Fruit fly (Drosophila melanogaster) whole organism, adult: ENCODE data around the gene CG18809.

Experiments
- CG11617 ChIP-seq: fragments of 200-800 bp; sonication (Bioruptor generic); optimal IDR thresholded peaks from 2 replicates; lab custom pipeline; 2017; ENCODE audit warnings: mild to moderate bottlenecking, missing biosample characterization, missing genetic modification reagents, missing genetic modification characterization
- CG12768 ChIP-seq: fragments of 200-800 bp; sonication (Bioruptor generic); optimal IDR thresholded peaks from 2 replicates; lab custom pipeline; 2017; ENCODE audit warnings: missing biosample characterization, missing genetic modification characterization, mild to moderate bottlenecking, moderate library complexity, missing genetic modification reagents
- CG14711 ChIP-seq: fragments of 200-800 bp; sonication (Bioruptor generic); optimal IDR thresholded peaks from 2 replicates; lab custom pipeline; 2018; ENCODE audit warnings: missing biosample characterization, mild to moderate bottlenecking, missing genetic modification characterization, moderate library complexity
- CG1620 ChIP-seq: fragments of 200-800 bp; sonication (Bioruptor generic); optimal IDR thresholded peaks from 2 replicates; lab custom pipeline; 2016; ENCODE audit warnings: missing biosample characterization, missing genetic modification characterization
- CG33017 ChIP-seq: fragments of 200-800 bp; sonication (Bioruptor generic); optimal IDR thresholded peaks from 2 replicates; lab custom pipeline; 2018; ENCODE audit warnings: missing biosample characterization, mild to moderate bottlenecking, missing genetic modification characterization, moderate library complexity
- CG5204 ChIP-seq: fragments of 200-800 bp; sonication (Bioruptor generic); optimal IDR thresholded peaks from 2 replicates; lab custom pipeline; 2016; ENCODE audit warnings: missing biosample characterization, missing genetic modification characterization
- CG7045 ChIP-seq: fragments of 200-800 bp; sonication (Bioruptor generic); optimal IDR thresholded peaks from 2 replicates; lab custom pipeline; 2017; ENCODE audit warnings: missing biosample characterization, mild to moderate bottlenecking, missing genetic modification characterization
- CG7101 ChIP-seq: fragments of 200-800 bp; sonication (Bioruptor generic); optimal IDR thresholded peaks from 2 replicates; lab custom pipeline; 2018; ENCODE audit warnings: missing biosample characterization, mild to moderate bottlenecking, missing genetic modification characterization, moderate library complexity
- Clk ChIP-seq: fragments of 200-800 bp; sonication (Bioruptor generic); optimal IDR thresholded peaks from 2 replicates; lab custom pipeline; 2017; ENCODE audit warnings: missing biosample characterization, missing genetic modification characterization
- Crg-1 ChIP-seq: fragments of 200-800 bp; sonication (Bioruptor generic); optimal IDR thresholded peaks from 2 replicates; lab custom pipeline; 2016; ENCODE audit warnings: missing biosample characterization, missing genetic modification characterization
- Hr96 ChIP-seq: fragments of 200-800 bp; sonication (Bioruptor generic); optimal IDR thresholded peaks from 2 replicates; lab custom pipeline; 2016; ENCODE audit warnings: missing biosample characterization, missing genetic modification characterization
- Mnt ChIP-seq: fragments of 200-800 bp; sonication (Bioruptor generic); optimal IDR thresholded peaks from 2 replicates; lab custom pipeline; 2016; ENCODE audit warnings: missing biosample characterization, mild to moderate bottlenecking, missing genetic modification characterization
- bab1 ChIP-seq: fragments of 200-800 bp; sonication (Bioruptor generic); optimal IDR thresholded peaks from 3 replicates; lab custom pipeline; 2019; ENCODE audit warnings: missing biosample characterization, mild to moderate bottlenecking, missing genetic modification characterization, moderate library complexity
- cic ChIP-seq: fragments of 200-800 bp; sonication (Bioruptor generic); optimal IDR thresholded peaks from 2 replicates; lab custom pipeline; 2017; ENCODE audit warnings: missing biosample characterization, mild to moderate bottlenecking, missing genetic modification characterization, moderate library complexity
- cnc ChIP-seq, 2 experiments: fragments of >200 bp; optimal IDR thresholded peaks; 2 replicates each; lab custom pipeline; 2017
- kay ChIP-seq: fragments of 200-800 bp; sonication (Bioruptor generic); peaks from one replicate; lab custom pipeline; 2016; ENCODE audit warnings: missing biosample characterization, missing genetic modification characterization, borderline replicate concordance
- ovo ChIP-seq: fragments of 200-800 bp; sonication (Bioruptor generic); optimal IDR thresholded peaks from 2 replicates; lab custom pipeline; 2016; ENCODE audit warnings: missing biosample characterization, missing genetic modification characterization
- pad ChIP-seq: fragments of 200-800 bp; sonication (Bioruptor generic); optimal IDR thresholded peaks from 3 replicates; lab custom pipeline; 2017; ENCODE audit warnings: missing biosample characterization, missing genetic modification characterization, mild to moderate bottlenecking, moderate library complexity, missing genetic modification reagents
- tj ChIP-seq: fragments of 200-800 bp; sonication (Bioruptor generic); optimal IDR thresholded peaks from 3 replicates; lab custom pipeline; 2017; ENCODE audit warnings: missing biosample characterization, mild to moderate bottlenecking, missing genetic modification characterization, moderate library complexity
- toe ChIP-seq: fragments of 200-800 bp; sonication (Bioruptor generic); optimal IDR thresholded peaks from 2 replicates; lab custom pipeline; 2016; ENCODE audit warnings: missing biosample characterization, missing genetic modification characterization

Gene CG18809

dm6 chrX:19744003-19744488, at the start of gene CG18809, which contains the start of the genes COX6B, CG33932 and Rpp20:
Gene CG18809, minus strand, starts transcription at chrX:19744335.
Gene COX6B, minus strand, starts transcription at chrX:19744335.
Gene CG33932, plus strand, starts transcription at chrX:19744431.
Gene Rpp20, plus strand, starts transcription at chrX:19744431.
- TF ChIP-seq CG7045 (peak; percentile 31), Crg-1 (GFP tag; lab: Kevin White, UChicago) (peak; percentile 86), CG33017 (tag; lab: Kevin White, UChicago) (no peak), pad (peak; percentile 83), cnc (optimal IDR thresholded peaks at IDR 0.05; lab: Kevin White, UChicago) (no peak), Clk (GFP tag; lab: Kevin White, UChicago) (peak; percentile 58), toe (GFP tag; lab: Kevin White, UChicago) (peak; percentile 45), CG14711 (tag; lab: Kevin White, UChicago) (peak; percentile 60), ovo (GFP tag; lab: Kevin White, UChicago) (peak; percentile 72), tj (GFP tag; lab: Kevin White, UChicago) (peak; percentile 62), CG1620 (GFP tag; lab: Kevin White, UChicago) (peak; percentile 91), bab1 (GFP tag; lab: Kevin White, UChicago) (peak; percentile 81), CG7101 (tag; lab: Kevin White, UChicago) (peak; percentile 79), Mnt (GFP tag; lab: Kevin White, UChicago) (peak; percentile 94), CG11617 (GFP tag; lab: Kevin White, UChicago) (peak; percentile 74), Hr96 (no peak), kay (GFP tag; lab: Kevin White, UChicago) (no peak), cic (GFP tag; lab: Kevin White, UChicago) (peak; percentile 40), CG12768 (GFP tag; lab: Kevin White, UChicago) (peak; percentile 37), CG5204 (GFP tag; lab: Kevin White, UChicago) (no peak)

dm6 chrX:19792572-19792971, 48.4 kb upstream of the CG18809 start:
- TF ChIP-seq Crg-1 (GFP tag; lab: Kevin White, UChicago) (no peak), kay (GFP tag; lab: Kevin White, UChicago) (no peak), bab1 (GFP tag; lab: Kevin White, UChicago) (no peak), pad (no peak), CG7101 (tag; lab: Kevin White, UChicago) (no peak), CG11617 (GFP tag; lab: Kevin White, UChicago) (no peak), CG1620 (GFP tag; lab: Kevin White, UChicago) (no peak), cic (GFP tag; lab: Kevin White, UChicago) (no peak), cnc (optimal IDR thresholded peaks at IDR 0.05; lab: Kevin White, UChicago) (no peak), CG33017 (tag; lab: Kevin White, UChicago) (no peak), Clk (GFP tag; lab: Kevin White, UChicago) (no peak), ovo (GFP tag; lab: Kevin White, UChicago) (no peak)

- TF ChIP-seq CG5204 (GFP tag; lab: Kevin White, UChicago): no peak
- no peak for TF ChIP-seq Clk (GFP tag; lab: Kevin White, UChicago)
- TF ChIP-seq cnc (optimal IDR thresholded peaks at IDR 0.05; lab: Kevin White, UChicago): no peak
- no peak for TF ChIP-seq kay (GFP tag; lab: Kevin White, UChicago)
- TF ChIP-seq CG14711 (tag; lab: Kevin White, UChicago): no peak
- no peak for TF ChIP-seq pad
- no peak for TF ChIP-seq CG7101 (tag; lab: Kevin White, UChicago)
- TF ChIP-seq CG1620 (GFP tag; lab: Kevin White, UChicago): no peak
- no peak for TF ChIP-seq CG7045
- TF ChIP-seq ovo (GFP tag; lab: Kevin White, UChicago): no peak
- TF ChIP-seq CG12768 (GFP tag; lab: Kevin White, UChicago): no peak
- no peak for TF ChIP-seq Mnt (GFP tag; lab: Kevin White, UChicago)
- TF ChIP-seq cic (GFP tag; lab: Kevin White, UChicago): no peak
- no peak for TF ChIP-seq CG11617 (GFP tag; lab: Kevin White, UChicago)
- no peak for TF ChIP-seq Hr96
- TF ChIP-seq bab1 (GFP tag; lab: Kevin White, UChicago): no peak
- TF ChIP-seq Crg-1 (GFP tag; lab: Kevin White, UChicago): no peak
Measured at dm6 chrX:19791832-19792231, 47.7 kb upstream of the CG18809 start.

- TF ChIP-seq CG14711 (tag; lab: Kevin White, UChicago) (no peak), pad (no peak), ovo (GFP tag; lab: Kevin White, UChicago) (no peak), Clk (GFP tag; lab: Kevin White, UChicago) (no peak), CG1620 (GFP tag; lab: Kevin White, UChicago) (no peak), CG7045 (no peak), CG7101 (tag; lab: Kevin White, UChicago) (no peak), cnc (optimal IDR thresholded peaks at IDR 0.05; lab: Kevin White, UChicago) (no peak), Crg-1 (GFP tag; lab: Kevin White, UChicago) (no peak), bab1 (GFP tag; lab: Kevin White, UChicago) (no peak)
Measured at dm6 chrX:19788621-19788944, 44.4 kb upstream of the CG18809 start.

dm6 chrX:19787921-19788620, 43.9 kb upstream of the CG18809 start:
- no peak for TF ChIP-seq Clk (GFP tag; lab: Kevin White, UChicago)

dm6 chrX:19786823-19787222, 42.7 kb upstream of the CG18809 start:
- TF ChIP-seq CG12768 (GFP tag; lab: Kevin White, UChicago) (no peak), CG11617 (GFP tag; lab: Kevin White, UChicago) (no peak), CG5204 (GFP tag; lab: Kevin White, UChicago) (no peak), pad (no peak), toe (GFP tag; lab: Kevin White, UChicago) (no peak), CG14711 (tag; lab: Kevin White, UChicago) (no peak), Hr96 (no peak), cic (GFP tag; lab: Kevin White, UChicago) (no peak), CG1620 (GFP tag; lab: Kevin White, UChicago) (no peak), kay (GFP tag; lab: Kevin White, UChicago) (no peak), CG7101 (tag; lab: Kevin White, UChicago) (no peak), CG33017 (tag; lab: Kevin White, UChicago) (no peak), Crg-1 (GFP tag; lab: Kevin White, UChicago) (no peak)
